Fruit fly (Drosophila melanogaster) whole organism, prepupa: ENCODE results near the gene CG6927.

Source experiments
- CG11902 ChIP-seq: fragments of 200-800 bp; sonication (Bioruptor generic); optimal IDR thresholded peaks from 3 replicates; lab custom pipeline; 2016; ENCODE audit warnings: missing biosample characterization, missing genetic modification characterization
- CG16779 ChIP-seq: fragments of 200-800 bp; sonication (Bioruptor generic); optimal IDR thresholded peaks from 3 replicates; lab custom pipeline; 2017; ENCODE audit warnings: missing biosample characterization, mild to moderate bottlenecking, missing genetic modification characterization
- CG31627 ChIP-seq: fragments of 200-800 bp; sonication (Bioruptor generic); optimal IDR thresholded peaks from 3 replicates; lab custom pipeline; 2016; ENCODE audit warnings: missing biosample characterization, missing genetic modification characterization
- Hr39 ChIP-seq: fragments of 200-800 bp; sonication (Bioruptor generic); optimal IDR thresholded peaks from 2 replicates; lab custom pipeline; 2016; ENCODE audit warnings: missing biosample characterization, missing genetic modification characterization

DNA sequence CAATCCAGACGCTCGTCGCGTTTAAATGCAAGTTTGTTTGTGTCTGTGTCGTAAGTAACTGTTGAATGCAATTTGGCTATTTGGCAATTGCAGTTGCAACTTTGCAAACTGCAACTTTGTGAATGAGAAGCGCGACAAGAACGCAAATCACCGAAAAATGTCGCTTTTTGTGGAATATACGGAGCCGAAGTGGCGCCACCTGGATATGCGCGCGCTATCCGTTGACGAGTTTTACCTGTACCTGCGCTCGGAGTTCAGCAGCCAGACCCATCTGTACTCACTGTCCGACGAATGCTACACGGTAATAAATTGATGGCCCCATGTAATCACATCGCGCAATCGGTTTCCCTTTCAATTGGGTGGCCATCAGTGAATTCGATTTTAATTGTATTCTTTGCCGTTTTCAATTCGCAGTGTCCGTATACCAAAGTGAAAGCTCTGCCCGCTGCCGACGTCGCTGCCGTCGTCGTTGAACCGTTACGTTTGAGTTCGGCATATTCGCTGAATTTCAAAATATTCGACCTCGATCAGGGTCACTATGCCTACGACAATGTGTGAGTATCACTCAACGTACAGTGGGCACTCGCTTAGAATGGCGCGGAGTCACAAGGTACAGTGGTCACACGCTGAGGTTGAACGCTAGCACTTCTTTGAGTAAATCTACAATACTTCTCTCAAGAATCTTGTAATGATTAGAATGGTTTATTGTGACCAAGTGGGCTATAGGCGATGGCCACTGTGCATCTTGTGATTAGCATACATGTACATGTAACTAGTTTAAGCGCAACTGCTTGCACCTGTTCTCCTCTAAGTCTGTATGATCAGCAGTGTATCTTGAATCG lies 12.6 kb downstream of the CG6927 start:
- TF ChIP-seq CG11902 (GFP tag; lab: Kevin White, UChicago) (peak; percentile 85), CG31627 (peak; percentile 63), CG16779 (tag; lab: Kevin White, UChicago) (peak; percentile 62), Hr39 (peak; percentile 63)
